Worm (Caenorhabditis elegans) whole organism, L4 larva: ENCODE data around the gene F36F12.7.
"Not testable (repeated sequence)": the region's sequence is repeated elsewhere in the genome, so short reads cannot be mapped to it uniquely, and the experiment has no call there.

Source experiments
- T26A8.4 ChIP-seq: fragments of 200-800 bp; sonication (Bioruptor generic); IDR thresholded peaks from 2 replicates; pipeline ENCODE4 v1.3.6; 2022; ENCODE audit warnings: missing genetic modification characterization, missing compliant biosample characterization
- Y5F2A.4 ChIP-seq: fragments of 200-800 bp; sonication (Bioruptor generic); optimal IDR thresholded peaks from 2 replicates; lab custom pipeline; 2018; ENCODE audit warnings: mild to moderate bottlenecking, missing genetic modification characterization, missing compliant biosample characterization
- ZK337.2 ChIP-seq: fragments of 200-800 bp; sonication (Bioruptor generic); IDR thresholded peaks from 2 replicates; pipeline ENCODE4 v1.3.6; 2022; ENCODE audit warnings: missing genetic modification reagents, missing genetic modification characterization, missing compliant biosample characterization
- aha-1 ChIP-seq: fragments of 150-350 bp; peaks from one replicate; lab custom pipeline; 2014; ENCODE audit warnings: missing biosample characterization, missing genetic modification characterization
- aly-2 ChIP-seq: sonication (generic microtip); optimal IDR thresholded peaks from 2 replicates; lab custom pipeline; 2018; ENCODE audit warnings: missing biosample characterization, missing genetic modification characterization
- ceh-20 ChIP-seq: fragments of 200-800 bp; sonication (Bioruptor generic); IDR thresholded peaks from 2 replicates; pipeline ENCODE4 v1.3.6; 2022; ENCODE audit warnings: missing genetic modification reagents, missing genetic modification characterization, missing compliant biosample characterization
- daf-16 ChIP-seq, 3 experiments: sonication (generic microtip); optimal IDR thresholded peaks; 2 replicates each; lab custom pipeline; 2016 to 2017; ENCODE audit warnings: missing genetic modification characterization in 3 of 3, missing genetic modification reagents in 3 of 3, mild to moderate bottlenecking in 2 of 3, missing compliant biosample characterization in 2 of 3, missing biosample characterization in 1 of 3, moderate library complexity in 1 of 3
- daf-19 ChIP-seq: fragments of 200-800 bp; sonication (Bioruptor generic); conservative IDR thresholded peaks from 2 replicates; pipeline ENCODE4 v1.3.6; 2022; ENCODE audit warnings: missing genetic modification characterization, missing compliant biosample characterization
- daf-8 ChIP-seq: fragments of 200-800 bp; sonication (Bioruptor generic); IDR thresholded peaks from 2 replicates; pipeline ENCODE4 v1.3.6; 2022; ENCODE audit warnings: missing genetic modification characterization, missing compliant biosample characterization
- dmd-6 ChIP-seq: fragments of 200-800 bp; sonication (Bioruptor generic); IDR thresholded peaks from 2 replicates; pipeline ENCODE4 v1.3.6; 2022; ENCODE audit warnings: missing genetic modification reagents, missing genetic modification characterization, missing compliant biosample characterization
- hif-1 ChIP-seq, 2 experiments: sonication (generic microtip); optimal IDR thresholded peaks; 2 replicates each; lab custom pipeline; 2016 to 2017; ENCODE audit warnings: missing compliant biosample characterization in 2 of 2, missing genetic modification characterization in 2 of 2, missing genetic modification reagents in 2 of 2, missing genotype in 2 of 2, mild to moderate bottlenecking in 1 of 2
- hlh-30 ChIP-seq: sonication (generic microtip); optimal IDR thresholded peaks from 2 replicates; lab custom pipeline; 2017; ENCODE audit warnings: antibody characterized with exemption, mild to moderate bottlenecking, missing genetic modification characterization, missing compliant biosample characterization; ENCODE audit not compliant: insufficient read depth
- lin-15B ChIP-seq: fragments of 150-350 bp; sonication (generic microtip); optimal IDR thresholded peaks from 3 replicates; lab custom pipeline; 2014; ENCODE audit warnings: missing biosample characterization, missing genetic modification characterization
- lin-39 ChIP-seq: fragments of 150-350 bp; optimal IDR thresholded peaks from 2 replicates; lab custom pipeline; 2014; ENCODE audit warnings: missing biosample characterization, missing genetic modification reagents, missing genetic modification characterization
- madf-9 ChIP-seq: fragments of 200-800 bp; sonication (Bioruptor generic); conservative IDR thresholded peaks from 2 replicates; pipeline ENCODE4 v1.3.6; 2022; ENCODE audit warnings: missing genetic modification reagents, missing genetic modification characterization, missing compliant biosample characterization
- mep-1 ChIP-seq: fragments of 150-350 bp; sonication (generic microtip); optimal IDR thresholded peaks from 3 replicates; lab custom pipeline; 2014; ENCODE audit warnings: missing biosample characterization, missing genetic modification characterization
- nhr-102 ChIP-seq: sonication (generic microtip); optimal IDR thresholded peaks from 2 replicates; lab custom pipeline; 2016; ENCODE audit warnings: mild to moderate bottlenecking, missing genetic modification characterization, moderate library complexity, missing compliant biosample characterization
- nhr-11 ChIP-seq: fragments of 150-350 bp; optimal IDR thresholded peaks from 2 replicates; lab custom pipeline; 2014; ENCODE audit warnings: missing biosample characterization, missing genetic modification characterization
- nhr-28 ChIP-seq: fragments of 150-350 bp; optimal IDR thresholded peaks from 2 replicates; lab custom pipeline; 2014; ENCODE audit warnings: missing biosample characterization, missing genetic modification characterization
- nhr-77 ChIP-seq: fragments of 150-350 bp; optimal IDR thresholded peaks from 2 replicates; lab custom pipeline; 2014; ENCODE audit warnings: missing biosample characterization, missing genetic modification characterization
- php-3 ChIP-seq: fragments of 200-800 bp; sonication (Bioruptor generic); IDR thresholded peaks from 2 replicates; pipeline ENCODE4 v1.3.6; 2022; ENCODE audit warnings: missing genetic modification reagents, missing genetic modification characterization, missing compliant biosample characterization
- skn-1 ChIP-seq: fragments of 150-350 bp; optimal IDR thresholded peaks from 2 replicates; lab custom pipeline; 2014; ENCODE audit warnings: missing biosample characterization, missing genetic modification characterization
- snpc-1.2 ChIP-seq: fragments of 200-800 bp; sonication (Bioruptor generic); IDR thresholded peaks from 2 replicates; pipeline ENCODE4 v1.3.6; 2022; ENCODE audit warnings: missing genetic modification reagents, missing genetic modification characterization, missing compliant biosample characterization
- spr-1 ChIP-seq: sonication (generic microtip); optimal IDR thresholded peaks from 2 replicates; lab custom pipeline; 2016; ENCODE audit warnings: mild to moderate bottlenecking, missing genetic modification characterization, missing compliant biosample characterization
- spr-3 ChIP-seq: fragments of 200-800 bp; sonication (Bioruptor generic); optimal IDR thresholded peaks from 2 replicates; lab custom pipeline; 2018; ENCODE audit warnings: mild to moderate bottlenecking, missing genetic modification characterization, missing compliant biosample characterization
- unc-62 ChIP-seq, 3 experiments: fragments of 150-350 bp in 1 of 3; sonication (generic microtip); optimal IDR thresholded peaks in 2 of 3; peaks in 1 of 3; 1 replicate in 1 of 3; 2 replicates in 2 of 3; lab custom pipeline; 2014 to 2017; ENCODE audit warnings: missing biosample characterization in 3 of 3, missing genetic modification characterization in 3 of 3, missing genetic modification reagents in 3 of 3, missing genotype in 1 of 3
- vab-7 ChIP-seq: fragments of 200-800 bp; sonication (Bioruptor generic); IDR thresholded peaks from 2 replicates; pipeline ENCODE4 v1.3.6; 2022; ENCODE audit warnings: missing genetic modification reagents, missing genetic modification characterization, missing compliant biosample characterization
- zag-1 ChIP-seq: fragments of 150-350 bp; optimal IDR thresholded peaks from 2 replicates; lab custom pipeline; 2014; ENCODE audit warnings: missing biosample characterization, missing genetic modification characterization
- ztf-11 ChIP-seq: fragments of 150-350 bp; optimal IDR thresholded peaks from 2 replicates; lab custom pipeline; 2014; ENCODE audit warnings: missing biosample characterization, missing genetic modification characterization

The F36F12.7 gene

DNA sequence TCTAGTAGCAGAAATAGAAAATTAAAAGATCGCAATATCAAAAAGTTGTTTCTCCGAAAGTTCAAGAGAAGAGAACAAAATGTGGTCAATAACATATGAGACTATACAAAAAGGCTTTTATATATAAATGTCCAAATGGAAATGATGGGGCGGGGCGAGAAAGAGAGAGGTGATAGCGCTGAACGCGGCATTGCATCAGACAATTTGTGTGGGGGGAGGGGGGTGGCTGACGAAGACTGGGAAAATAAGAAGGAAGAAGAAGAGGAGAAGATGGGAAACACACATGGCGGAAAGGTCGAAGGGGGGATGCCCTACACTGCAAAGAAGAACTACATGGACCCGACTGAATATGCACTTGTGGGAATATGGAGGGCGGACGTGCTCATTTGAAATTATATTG lies 36.2 kb downstream of the F36F12.7 start (continued):
- TF ChIP-seq skn-1 (tag; lab: Kevin White, UChicago) (no peak), ceh-20 (no peak), nhr-77 (no peak)

DNA sequence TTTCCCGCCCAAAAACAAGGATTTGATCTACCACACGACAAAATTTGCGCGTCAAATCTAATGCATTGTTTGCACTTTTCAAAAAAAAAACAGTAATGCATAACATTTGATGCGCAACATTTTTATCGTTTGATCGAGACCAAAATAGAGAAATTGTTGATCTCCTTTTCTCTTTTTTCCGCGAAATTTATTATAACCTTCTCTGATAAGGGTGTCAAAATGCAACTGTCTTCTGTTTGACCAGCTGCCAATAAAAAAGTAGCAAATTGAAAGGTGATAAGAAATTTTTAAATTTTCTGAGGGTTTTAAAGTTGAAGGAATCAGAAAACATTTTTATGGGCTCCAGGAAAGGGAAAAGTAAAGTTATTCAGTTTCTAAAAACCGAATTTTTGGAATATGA lies 37.9 kb downstream of the F36F12.7 start:
- no peak for TF ChIP-seq daf-16 (GFP tag; optimal IDR thresholded peaks at IDR 0.05; lab: Kevin White, UChicago)
- peak; percentile 37 for TF ChIP-seq daf-16 (tag; optimal IDR thresholded peaks at IDR 0.05; lab: Kevin White, UChicago)
- no peak for TF ChIP-seq daf-8 (GFP tag; lab: Robert Waterston, UW)
- peak; percentile 62 for TF ChIP-seq dmd-6 (GFP tag; lab: Robert Waterston, UW)
- TF ChIP-seq ZK337.2 (GFP tag; lab: Robert Waterston, UW): no peak
- TF ChIP-seq daf-19 (GFP tag; lab: Robert Waterston, UW): no peak

DNA sequence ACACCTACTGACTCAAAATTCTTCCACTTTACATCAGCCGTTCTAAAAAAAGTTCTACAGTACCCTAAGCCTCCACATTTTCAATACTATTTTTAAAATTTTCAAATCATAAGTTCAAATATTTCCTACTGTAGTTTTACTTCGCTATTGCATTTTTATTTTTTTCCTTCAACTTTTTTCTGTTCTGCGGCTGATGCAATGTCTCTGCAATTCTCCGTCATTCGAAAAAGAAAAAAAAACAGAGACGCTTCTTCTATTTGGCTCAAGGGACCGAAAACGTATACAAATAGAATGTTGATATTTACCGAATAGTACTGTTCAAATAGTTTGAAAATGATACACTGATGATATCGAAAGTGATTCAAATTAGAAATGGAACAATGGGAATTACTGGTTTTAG lies 39.1 kb downstream of the F36F12.7 start:
- no peak for TF ChIP-seq daf-19 (GFP tag; lab: Robert Waterston, UW)
- peak; percentile 43 for TF ChIP-seq nhr-11 (tag; lab: Kevin White, UChicago)
- no peak for TF ChIP-seq vab-7 (GFP tag; lab: Robert Waterston, UW)
- peak; percentile 12 for TF ChIP-seq nhr-28
- peak in 1 of 2 experiments; percentile 42 for TF ChIP-seq unc-62 (GFP tag; optimal IDR thresholded peaks at IDR 0.05 in 1 of 2; lab: Kevin White, UChicago)
- TF ChIP-seq unc-62 (tag; optimal IDR thresholded peaks at IDR 0.05; lab: Kevin White, UChicago): no peak
- no peak for TF ChIP-seq aly-2

DNA sequence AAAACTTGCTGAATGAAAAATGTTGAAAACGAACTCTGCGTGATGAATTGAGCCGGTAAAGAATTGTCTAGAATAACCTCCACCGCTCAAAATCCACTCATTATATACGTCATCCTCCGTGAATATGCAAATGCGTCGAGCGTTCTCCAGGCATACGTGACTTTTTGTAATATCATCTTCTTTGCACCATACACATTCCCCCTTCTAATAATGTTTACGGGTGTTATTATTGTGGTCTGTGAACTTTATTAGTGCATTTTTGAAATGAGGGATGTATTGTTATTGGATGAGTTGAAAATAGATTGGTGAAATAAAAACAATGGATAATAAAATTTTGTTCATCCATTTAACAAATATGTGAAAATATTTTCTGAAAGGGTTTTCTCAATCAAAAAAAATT lies 40.8 kb downstream of the F36F12.7 start, which contains the start of gene F22F7.7:
F22F7.7 (minus strand) TSS at position 125 of the 400 bp plus-strand sequence.
- TF ChIP-seq daf-8 (GFP tag; lab: Robert Waterston, UW) (no peak), aha-1 (tag; lab: Kevin White, UChicago) (peak; percentile 94), lin-39 (tag; lab: Kevin White, UChicago) (no peak), hif-1 (tag; optimal IDR thresholded peaks at IDR 0.05; lab: Kevin White, UChicago) (peak in 1 of 2 experiments; percentile 69)

DNA sequence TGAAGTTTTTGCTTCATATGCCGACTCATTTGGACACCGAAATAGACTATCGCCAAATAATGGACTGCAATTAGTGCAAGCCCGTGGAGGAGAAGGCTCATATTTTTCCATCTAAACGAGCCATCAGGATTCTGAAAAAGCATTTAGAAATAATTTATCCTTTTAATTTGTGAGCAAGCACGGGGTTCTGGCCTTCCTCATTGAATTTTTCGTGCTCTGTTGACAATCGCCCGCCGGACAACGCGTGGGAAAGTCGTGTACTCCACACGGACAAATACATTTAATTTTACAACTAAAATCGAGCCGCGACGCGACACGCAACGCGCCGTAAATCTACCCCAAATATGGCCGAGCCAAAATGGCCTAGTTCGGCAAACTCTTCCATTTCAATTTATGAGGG lies 45.3 kb downstream of the F36F12.7 start, which contains the start of gene F22F7.12:
F22F7.12 (minus strand) TSS at position 101 of the 400 bp plus-strand sequence.
- TF ChIP-seq ztf-11 (tag; lab: Kevin White, UChicago); madf-9 (GFP tag; lab: Robert Waterston, UW); snpc-1.2 (GFP tag; lab: Robert Waterston, UW): not testable (repeated sequence)

DNA sequence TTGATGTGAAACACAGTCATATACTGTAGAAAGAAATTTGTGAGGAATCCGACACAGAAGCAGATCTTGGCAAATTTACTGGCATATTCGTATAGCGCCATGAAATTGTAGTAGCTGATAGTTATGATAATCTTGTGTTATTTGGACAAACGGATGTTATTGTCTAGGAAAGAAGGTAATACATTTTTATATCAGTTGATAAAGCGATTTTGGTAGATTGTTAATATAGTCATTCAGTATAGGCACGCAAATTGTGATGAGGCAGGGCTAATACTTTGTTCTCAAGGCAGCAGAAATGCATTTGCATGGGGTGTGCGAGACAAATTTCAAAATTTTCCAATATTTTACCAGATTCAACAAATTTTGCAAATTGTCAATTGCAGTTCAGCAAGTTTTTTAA lies 46.9 kb downstream of the F36F12.7 start, which contains the start of gene str-52:
str-52 (minus strand) TSS at position 101 of the 400 bp plus-strand sequence.
- TF ChIP-seq hlh-30 (tag; lab: Kevin White, UChicago) (no peak), spr-1 (tag; lab: Kevin White, UChicago) (no peak), nhr-102 (no peak), php-3 (GFP tag; lab: Robert Waterston, UW) (no peak), spr-3 (no peak), lin-15B (no peak), mep-1 (no peak), Y5F2A.4 (no peak), zag-1 (tag; lab: Kevin White, UChicago) (no peak)
- TF ChIP-seq, all 104 proteins: peak for 0

DNA sequence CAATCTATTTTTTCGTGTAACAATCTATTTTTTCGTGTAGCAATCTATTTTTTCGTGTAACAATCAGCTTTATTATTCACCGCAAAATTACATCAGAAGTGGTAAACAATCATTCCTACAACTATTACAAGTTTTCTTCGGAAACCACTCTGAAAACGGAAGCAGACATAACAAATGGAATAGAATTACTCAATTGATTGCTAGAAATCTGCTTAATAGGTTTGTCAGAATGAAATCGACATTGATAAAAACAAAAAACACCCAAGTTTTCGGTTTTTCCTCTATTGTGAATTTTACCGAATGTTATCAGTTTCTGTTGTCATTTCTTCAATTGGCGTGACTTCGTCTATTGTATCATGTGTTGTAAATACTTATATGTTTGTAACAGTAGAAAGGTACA lies 47.7 kb downstream of the F36F12.7 start, which contains the start of gene srbc-20:
srbc-20 (plus strand) TSS at position 301 of the 400 bp plus-strand sequence.
- TF ChIP-seq lin-39 (tag; lab: Kevin White, UChicago) (no peak), T26A8.4 (GFP tag; lab: Robert Waterston, UW) (no peak)
